Worm (Caenorhabditis elegans) whole organism, mixed stage, embryonic: ENCODE measurements around the gene Y50D4A.4.

ENCODE experiments used
- blmp-1 ChIP-seq: fragments of 150-350 bp; optimal IDR thresholded peaks from 2 replicates; lab custom pipeline; 2014; ENCODE audit warnings: missing biosample characterization, missing genetic modification characterization
- elt-3 ChIP-seq: fragments of 150-350 bp; optimal IDR thresholded peaks from 2 replicates; lab custom pipeline; 2014; ENCODE audit warnings: missing biosample characterization, missing genetic modification characterization
- lsy-2 ChIP-seq: fragments of 150-350 bp; optimal IDR thresholded peaks from 2 replicates; lab custom pipeline; 2014; ENCODE audit warnings: missing biosample characterization, missing genetic modification characterization
- mab-5 ChIP-seq: fragments of 150-350 bp; optimal IDR thresholded peaks from 2 replicates; lab custom pipeline; 2014; ENCODE audit warnings: missing biosample characterization, missing genetic modification characterization
- mep-1 ChIP-seq: fragments of 150-350 bp; optimal IDR thresholded peaks from 2 replicates; lab custom pipeline; 2017; ENCODE audit warnings: missing biosample characterization, missing genetic modification reagents, missing genetic modification characterization, inconsistent platforms
- nhr-12 ChIP-seq: fragments of 150-350 bp; optimal IDR thresholded peaks from 2 replicates; lab custom pipeline; 2014; ENCODE audit warnings: missing biosample characterization, missing genetic modification characterization
- nhr-76 ChIP-seq: sonication (generic microtip); optimal IDR thresholded peaks from 2 replicates; lab custom pipeline; 2017; ENCODE audit warnings: missing biosample characterization, missing genetic modification characterization
- snpc-4 ChIP-seq: fragments of 150-350 bp; optimal IDR thresholded peaks from 2 replicates; lab custom pipeline; 2014; ENCODE audit warnings: missing biosample characterization, missing genetic modification characterization
- unc-39 ChIP-seq: fragments of 150-350 bp; optimal IDR thresholded peaks from 2 replicates; lab custom pipeline; 2014; ENCODE audit warnings: missing biosample characterization, missing genetic modification characterization
- unc-62 ChIP-seq: fragments of 150-350 bp; optimal IDR thresholded peaks from 2 replicates; lab custom pipeline; 2014; ENCODE audit warnings: missing biosample characterization, missing genetic modification reagents, missing genetic modification characterization

ce11 chrV:1155914-1156313 is 40.0 kb downstream of the Y50D4A.4 start, which contains the start of gene cmd-1:
- TF ChIP-seq unc-62 (GFP tag; lab: Kevin White, UChicago) (no peak), blmp-1 (tag; lab: Kevin White, UChicago) (no peak), unc-39 (tag; lab: Kevin White, UChicago) (no peak), mep-1 (tag; lab: Kevin White, UChicago) (no peak), lsy-2 (no peak), nhr-12 (no peak), nhr-76 (no peak), snpc-4 (tag; lab: Kevin White, UChicago) (no peak), elt-3 (tag; lab: Kevin White, UChicago) (peak; percentile 31), mab-5 (tag; lab: Kevin White, UChicago) (no peak)
